Worm (Caenorhabditis elegans): ENCODE measurements around the gene C25F9.12.

The C25F9.12 gene

ce11 chrV:19396576-19397313 is 6.0 kb downstream of the C25F9.12 start:
- TF ChIP-seq ztf-11 (tag; optimal IDR thresholded peaks at IDR 0.05) (no peak), R02D3.7 (tag; optimal IDR thresholded peaks at IDR 0.05) (no peak), nhr-77 (tag; optimal IDR thresholded peaks at IDR 0.05) (no peak), ceh-82 (tag; optimal IDR thresholded peaks at IDR 0.05) (no peak), unc-39 (tag; optimal IDR thresholded peaks at IDR 0.05) (no peak), dmd-4 (tag; optimal IDR thresholded peaks at IDR 0.05) (no peak), mbf-1 (tag; optimal IDR thresholded peaks at IDR 0.05) (no peak), gmeb-1 (tag; optimal IDR thresholded peaks at IDR 0.05) (no peak), lin-11 (tag; optimal IDR thresholded peaks at IDR 0.05) (no peak), blmp-1 (tag; optimal IDR thresholded peaks at IDR 0.05; ENCODE audit: insufficient read depth) (no peak), lsy-2 (tag; optimal IDR thresholded peaks at IDR 0.05) (no peak), nhr-237 (tag; optimal IDR thresholded peaks at IDR 0.05) (no peak)

- no peak for TF ChIP-seq skn-1 (tag; optimal IDR thresholded peaks at IDR 0.05)
- no peak for TF ChIP-seq nhr-21 (tag; optimal IDR thresholded peaks at IDR 0.05)
- no peak for TF ChIP-seq nhr-25 (tag; optimal IDR thresholded peaks at IDR 0.05)
- no peak for TF ChIP-seq Y55F3AM.14 (GFP tag; optimal IDR thresholded peaks at IDR 0.05)
- TF ChIP-seq R02D3.7 (tag; optimal IDR thresholded peaks at IDR 0.05), result no peak
- no peak for TF ChIP-seq ztf-4 (tag; optimal IDR thresholded peaks at IDR 0.05)
- no peak for TF ChIP-seq alr-1 (tag; optimal IDR thresholded peaks at IDR 0.05)
- no peak for TF ChIP-seq zag-1 (tag; optimal IDR thresholded peaks at IDR 0.05)
- no peak for TF ChIP-seq sem-4 (tag; optimal IDR thresholded peaks at IDR 0.05)
- TF ChIP-seq aly-2 (tag; optimal IDR thresholded peaks at IDR 0.05), result no peak
- no peak for TF ChIP-seq fos-1 (tag; optimal IDR thresholded peaks at IDR 0.05)
- no peak for TF ChIP-seq sma-3 (GFP tag; optimal IDR thresholded peaks at IDR 0.05)
- TF ChIP-seq blmp-1 (tag; optimal IDR thresholded peaks at IDR 0.05; ENCODE audit: insufficient read depth), result no peak
- TF ChIP-seq unc-55 (GFP tag; optimal IDR thresholded peaks at IDR 0.05), result no peak
- no peak for TF ChIP-seq egl-27 (tag; optimal IDR thresholded peaks at IDR 0.05)
Measured at ce11 chrV:19394750-19395149, 8.0 kb downstream of the C25F9.12 start, which contains the start of gene C25F9.8. Gene C25F9.8 (plus strand): TSS chrV:19395050.

ce11 chrV:19391242-19391641 is 11.5 kb downstream of the C25F9.12 start:
- peak in 1 of 2 experiments; percentile 33 for TF ChIP-seq lsy-2 (tag; optimal IDR thresholded peaks at IDR 0.05)
- TF ChIP-seq C34F6.9 (tag; optimal IDR thresholded peaks at IDR 0.05), result peak; percentile 20
- no peak for TF ChIP-seq Y55F3AM.14 (GFP tag; optimal IDR thresholded peaks at IDR 0.05)
- TF ChIP-seq unc-55 (GFP tag; optimal IDR thresholded peaks at IDR 0.05), result peak; percentile 57
- no peak for TF ChIP-seq dmd-4 (tag; optimal IDR thresholded peaks at IDR 0.05)
- peak; percentile 10 for TF ChIP-seq nhr-129 (tag; optimal IDR thresholded peaks at IDR 0.05)
- TF ChIP-seq ama-1 (optimal IDR thresholded peaks at IDR 0.05), result no peak
- peak; percentile 14 for TF ChIP-seq crh-2 (tag; optimal IDR thresholded peaks at IDR 0.05)
- no peak for TF ChIP-seq sma-9 (GFP tag; optimal IDR thresholded peaks at IDR 0.05)
- no peak for TF ChIP-seq sma-9 (tag; optimal IDR thresholded peaks at IDR 0.05)
- TF ChIP-seq ceh-82 (tag; optimal IDR thresholded peaks at IDR 0.05), result no peak

- TF ChIP-seq nhr-23 (tag; optimal IDR thresholded peaks at IDR 0.05), result no peak
- no peak for TF ChIP-seq elt-3 (tag; optimal IDR thresholded peaks at IDR 0.05)
- TF ChIP-seq skn-1 (tag; optimal IDR thresholded peaks at IDR 0.05), result no peak
- TF ChIP-seq unc-62 (GFP tag; optimal IDR thresholded peaks at IDR 0.05), result no peak
- TF ChIP-seq nhr-77 (tag; optimal IDR thresholded peaks at IDR 0.05), result no peak
- TF ChIP-seq ZK546.5 (tag; optimal IDR thresholded peaks at IDR 0.05), result no peak
- TF ChIP-seq F13H6.1 (tag; optimal IDR thresholded peaks at IDR 0.05), result no peak
- TF ChIP-seq lin-39 (tag; optimal IDR thresholded peaks at IDR 0.05), result no peak
- no peak for TF ChIP-seq ztf-11 (tag; optimal IDR thresholded peaks at IDR 0.05)
- no peak for TF ChIP-seq lin-13 (GFP tag; optimal IDR thresholded peaks at IDR 0.05)
- no peak for TF ChIP-seq sma-9 (GFP tag; optimal IDR thresholded peaks at IDR 0.05)
- TF ChIP-seq sma-9 (tag; optimal IDR thresholded peaks at IDR 0.05), result no peak
- no peak for TF ChIP-seq lsy-2 (tag; optimal IDR thresholded peaks at IDR 0.05)
- no peak for TF ChIP-seq mab-5 (tag; optimal IDR thresholded peaks at IDR 0.05)
Measured at ce11 chrV:19390029-19390428, 12.7 kb downstream of the C25F9.12 start, which contains the start of gene slcr-46.2. Gene slcr-46.2 (minus strand): TSS chrV:19390129.
